Worm (Caenorhabditis elegans) whole organism, late embryonic: ENCODE measurements around the gene Y42A5A.5.

Experiments
- K02D7.2 ChIP-seq: sonication (generic microtip); optimal IDR thresholded peaks from 2 replicates; lab custom pipeline; 2017; ENCODE audit warnings: mild to moderate bottlenecking, missing genetic modification characterization, missing compliant biosample characterization
- Y22D7AL.16 ChIP-seq: sonication (generic microtip); optimal IDR thresholded peaks from 2 replicates; lab custom pipeline; 2016; ENCODE audit warnings: missing genetic modification characterization, missing compliant biosample characterization
- ahr-1 ChIP-seq: sonication (generic microtip); optimal IDR thresholded peaks from 2 replicates; lab custom pipeline; 2016; ENCODE audit warnings: missing genetic modification characterization, missing compliant biosample characterization
- ceh-18 ChIP-seq: sonication (generic microtip); optimal IDR thresholded peaks from 2 replicates; lab custom pipeline; 2016; ENCODE audit warnings: missing genetic modification characterization, missing compliant biosample characterization
- ceh-19 ChIP-seq: fragments of 200-800 bp; sonication (Bioruptor generic); optimal IDR thresholded peaks from 2 replicates; lab custom pipeline; 2018; ENCODE audit warnings: mild to moderate bottlenecking, missing genetic modification characterization, missing compliant biosample characterization
- ceh-2 ChIP-seq: sonication (generic microtip); optimal IDR thresholded peaks from 2 replicates; lab custom pipeline; 2016; ENCODE audit warnings: missing genotype, missing genetic modification characterization, missing compliant biosample characterization
- ceh-22 ChIP-seq: sonication (generic microtip); optimal IDR thresholded peaks from 2 replicates; lab custom pipeline; 2017; ENCODE audit warnings: missing biosample characterization, missing genetic modification characterization
- ceh-24 ChIP-seq: sonication (generic microtip); optimal IDR thresholded peaks from 2 replicates; lab custom pipeline; 2016; ENCODE audit warnings: mild to moderate bottlenecking, missing genetic modification characterization, missing compliant biosample characterization
- ceh-30 ChIP-seq: fragments of 150-350 bp; optimal IDR thresholded peaks from 2 replicates; lab custom pipeline; 2014; ENCODE audit warnings: missing biosample characterization, missing genetic modification characterization
- ceh-31 ChIP-seq: sonication (generic microtip); optimal IDR thresholded peaks from 2 replicates; lab custom pipeline; 2016; ENCODE audit warnings: missing genetic modification characterization, missing compliant biosample characterization
- ceh-34 ChIP-seq: sonication (generic microtip); optimal IDR thresholded peaks from 2 replicates; lab custom pipeline; 2016; ENCODE audit warnings: mild to moderate bottlenecking, missing genetic modification characterization, missing compliant biosample characterization
- ceh-45 ChIP-seq: fragments of 200-800 bp; sonication (Bioruptor generic); IDR thresholded peaks from 2 replicates; pipeline ENCODE4 v1.3.6; 2022; ENCODE audit warnings: missing genetic modification reagents, missing genetic modification characterization, missing compliant biosample characterization
- ceh-48 ChIP-seq: sonication (generic microtip); optimal IDR thresholded peaks from 2 replicates; lab custom pipeline; 2016; ENCODE audit warnings: missing genetic modification characterization, inconsistent platforms, missing compliant biosample characterization
- ceh-6 ChIP-seq: fragments of 200-800 bp; sonication (Bioruptor generic); optimal IDR thresholded peaks from 2 replicates; lab custom pipeline; 2018; ENCODE audit warnings: mild to moderate bottlenecking, missing genetic modification characterization, missing compliant biosample characterization
- ceh-9 ChIP-seq: sonication (generic microtip); optimal IDR thresholded peaks from 2 replicates; lab custom pipeline; 2016; ENCODE audit warnings: mild to moderate bottlenecking, missing genetic modification characterization, inconsistent platforms, missing compliant biosample characterization
- che-1 ChIP-seq: sonication (generic microtip); optimal IDR thresholded peaks from 2 replicates; lab custom pipeline; 2016; ENCODE audit warnings: mild to moderate bottlenecking, missing genetic modification characterization, missing compliant biosample characterization
- dve-1 ChIP-seq: sonication (generic microtip); optimal IDR thresholded peaks from 2 replicates; lab custom pipeline; 2017; ENCODE audit warnings: antibody characterized with exemption, mild to moderate bottlenecking, missing genetic modification characterization, missing compliant biosample characterization
- elt-2 ChIP-seq: sonication (generic microtip); optimal IDR thresholded peaks from 2 replicates; lab custom pipeline; 2016; ENCODE audit warnings: missing genetic modification reagents, missing genetic modification characterization, missing compliant biosample characterization
- eyg-1 ChIP-seq: sonication (generic microtip); optimal IDR thresholded peaks from 2 replicates; lab custom pipeline; 2016; ENCODE audit warnings: missing genotype, missing genetic modification characterization, missing compliant biosample characterization
- gmeb-2 ChIP-seq: sonication (generic microtip); optimal IDR thresholded peaks from 2 replicates; lab custom pipeline; 2016; ENCODE audit warnings: missing genetic modification characterization, inconsistent platforms, missing compliant biosample characterization
- hlh-15 ChIP-seq: sonication (generic microtip); optimal IDR thresholded peaks from 2 replicates; lab custom pipeline; 2016; ENCODE audit warnings: missing genetic modification characterization, missing compliant biosample characterization
- hlh-6 ChIP-seq: sonication (generic microtip); optimal IDR thresholded peaks from 2 replicates; lab custom pipeline; 2016; ENCODE audit warnings: missing genotype, missing genetic modification characterization, missing compliant biosample characterization
- lim-6 ChIP-seq: sonication (generic microtip); optimal IDR thresholded peaks from 2 replicates; lab custom pipeline; 2016; ENCODE audit warnings: missing genetic modification characterization, missing compliant biosample characterization
- lin-11 ChIP-seq: fragments of 200-800 bp; sonication (Bioruptor generic); optimal IDR thresholded peaks from 2 replicates; lab custom pipeline; 2018; ENCODE audit warnings: mild to moderate bottlenecking, missing genetic modification characterization, missing compliant biosample characterization
- madf-2 ChIP-seq: sonication (generic microtip); optimal IDR thresholded peaks from 2 replicates; lab custom pipeline; 2017; ENCODE audit warnings: missing genetic modification characterization, missing compliant biosample characterization
- mec-3 ChIP-seq: sonication (generic microtip); optimal IDR thresholded peaks from 2 replicates; lab custom pipeline; 2016; ENCODE audit warnings: borderline replicate concordance, missing genetic modification characterization, missing compliant biosample characterization
- nfya-1 ChIP-seq: sonication (generic microtip); optimal IDR thresholded peaks from 2 replicates; lab custom pipeline; 2017; ENCODE audit warnings: missing genetic modification characterization, mild to moderate bottlenecking, missing compliant biosample characterization, antibody characterized with exemption, moderate library complexity
- nhr-11 ChIP-seq: fragments of 150-350 bp; optimal IDR thresholded peaks from 2 replicates; lab custom pipeline; 2014; ENCODE audit warnings: missing biosample characterization, missing genetic modification characterization
- nhr-232 ChIP-seq: sonication (generic microtip); optimal IDR thresholded peaks from 2 replicates; lab custom pipeline; 2016; ENCODE audit warnings: missing genetic modification characterization, missing compliant biosample characterization
- pat-9 ChIP-seq: fragments of 200-800 bp; sonication (Bioruptor generic); optimal IDR thresholded peaks from 2 replicates; lab custom pipeline; 2018; ENCODE audit warnings: mild to moderate bottlenecking, missing genetic modification characterization, moderate library complexity, missing compliant biosample characterization
- pax-1 ChIP-seq: fragments of 150-350 bp; optimal IDR thresholded peaks from 2 replicates; lab custom pipeline; 2014; ENCODE audit warnings: missing biosample characterization, missing genetic modification characterization
- pha-2 ChIP-seq: sonication (generic microtip); optimal IDR thresholded peaks from 2 replicates; lab custom pipeline; 2017; ENCODE audit warnings: mild to moderate bottlenecking, missing genetic modification characterization, missing compliant biosample characterization
- pha-4 ChIP-seq: fragments of 150-350 bp; optimal IDR thresholded peaks from 2 replicates; lab custom pipeline; 2018; ENCODE audit warnings: missing biosample characterization, missing genetic modification reagents, missing genetic modification characterization
- pqm-1 ChIP-seq: sonication (generic microtip); optimal IDR thresholded peaks from 2 replicates; lab custom pipeline; 2016; ENCODE audit warnings: missing genetic modification characterization, missing compliant biosample characterization
- pros-1 ChIP-seq: fragments of 150-350 bp; optimal IDR thresholded peaks from 2 replicates; lab custom pipeline; 2014; ENCODE audit warnings: missing biosample characterization, missing genetic modification reagents, missing genetic modification characterization
- ref-2 ChIP-seq: sonication (generic microtip); optimal IDR thresholded peaks from 2 replicates; lab custom pipeline; 2016; ENCODE audit warnings: missing genetic modification characterization, missing compliant biosample characterization
- rnt-1 ChIP-seq: sonication (generic microtip); optimal IDR thresholded peaks from 2 replicates; lab custom pipeline; 2016; ENCODE audit warnings: missing genetic modification characterization, missing compliant biosample characterization
- sdc-2 ChIP-seq: sonication (generic microtip); optimal IDR thresholded peaks from 2 replicates; lab custom pipeline; 2016; ENCODE audit warnings: missing genotype, missing genetic modification characterization, missing compliant biosample characterization
- sox-2 ChIP-seq: fragments of 200-800 bp; sonication (Bioruptor generic); IDR thresholded peaks from 2 replicates; pipeline ENCODE4 v1.3.6; 2022; ENCODE audit warnings: missing genetic modification reagents, missing genetic modification characterization, missing compliant biosample characterization
- sox-4 ChIP-seq: sonication (generic microtip); optimal IDR thresholded peaks from 2 replicates; lab custom pipeline; 2017; ENCODE audit warnings: mild to moderate bottlenecking, missing genetic modification characterization, inconsistent platforms, missing compliant biosample characterization
- syd-9 ChIP-seq: sonication (generic microtip); optimal IDR thresholded peaks from 2 replicates; lab custom pipeline; 2016; ENCODE audit warnings: mild to moderate bottlenecking, missing genetic modification characterization, moderate library complexity, missing compliant biosample characterization
- tbx-7 ChIP-seq: sonication (generic microtip); optimal IDR thresholded peaks from 2 replicates; lab custom pipeline; 2016; ENCODE audit warnings: missing genotype, missing genetic modification characterization, missing compliant biosample characterization
- unc-3 ChIP-seq, 2 experiments: fragments of 200-800 bp in 1 of 2; sonication (Bioruptor generic) in 1 of 2; sonication (generic microtip) in 1 of 2; conservative IDR thresholded peaks in 1 of 2; optimal IDR thresholded peaks in 1 of 2; 2 replicates each; pipeline versions ENCODE4 v1.3.6 to Lab custom; 2016 to 2022; ENCODE audit warnings: missing compliant biosample characterization in 2 of 2, missing genetic modification characterization in 2 of 2, missing genetic modification reagents in 1 of 2
- unc-55 ChIP-seq: sonication (generic microtip); optimal IDR thresholded peaks from 2 replicates; lab custom pipeline; 2017; ENCODE audit warnings: missing biosample characterization, missing genetic modification reagents, missing genetic modification characterization
- zip-5 ChIP-seq: sonication (generic microtip); optimal IDR thresholded peaks from 2 replicates; lab custom pipeline; 2016; ENCODE audit warnings: missing genetic modification characterization, missing compliant biosample characterization

Gene Y42A5A.5

DNA sequence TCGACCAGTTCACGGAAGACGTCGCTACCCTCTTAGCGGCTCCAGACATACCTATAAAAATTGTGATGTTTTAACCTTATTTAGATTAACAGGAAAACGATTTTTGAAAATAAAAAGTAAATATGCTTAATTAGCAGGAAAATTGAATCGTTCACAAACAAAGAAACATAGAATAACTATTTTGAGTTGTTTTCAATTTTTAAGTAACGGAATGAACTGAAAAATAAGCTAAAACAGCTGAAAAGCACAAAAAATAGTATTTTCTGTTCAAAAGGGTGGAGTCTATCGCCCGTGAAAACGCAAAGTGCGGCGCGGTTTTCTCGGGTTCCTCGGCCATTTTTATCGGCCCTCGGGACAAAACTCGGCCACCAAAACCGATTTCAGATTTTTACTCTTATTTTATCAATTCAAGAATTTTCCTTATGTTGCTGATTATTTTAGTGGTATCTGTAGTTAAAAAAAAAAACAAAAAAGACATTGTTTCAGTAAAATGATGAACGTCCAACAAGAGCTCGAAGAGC lies 14.3 kb upstream of the Y42A5A.5 start, which contains the start of the genes atp-5 and lmtr-3 (continued):
- TF ChIP-seq elt-2 (tag; lab: Kevin White, UChicago) (peak; percentile 60), ceh-9 (tag; lab: Kevin White, UChicago) (no peak), unc-55 (no peak), hlh-15 (tag; lab: Kevin White, UChicago) (no peak), ceh-34 (tag; lab: Kevin White, UChicago) (peak; percentile 37), ceh-30 (tag; lab: Kevin White, UChicago) (no peak), Y22D7AL.16 (no peak), mec-3 (tag; lab: Kevin White, UChicago) (peak; percentile 77), ceh-6 (GFP tag; lab: Kevin White, UChicago) (no peak), lim-6 (tag; lab: Kevin White, UChicago) (peak; percentile 71), zip-5 (tag; lab: Kevin White, UChicago) (peak; percentile 74), ceh-24 (tag; lab: Kevin White, UChicago) (no peak), ceh-45 (GFP tag; lab: Robert Waterston, UW) (no peak), ceh-22 (no peak), sox-2 (GFP tag; lab: Robert Waterston, UW) (no peak), ceh-48 (no peak), gmeb-2 (tag; lab: Kevin White, UChicago) (no peak), pat-9 (tag; lab: Kevin White, UChicago) (no peak), pha-2 (tag; lab: Kevin White, UChicago) (no peak), sox-4 (no peak), dve-1 (tag; lab: Kevin White, UChicago) (no peak), ceh-31 (peak; percentile 97), pqm-1 (tag; lab: Kevin White, UChicago) (peak; percentile 8), nhr-232 (tag; lab: Kevin White, UChicago) (no peak), che-1 (tag; lab: Kevin White, UChicago) (no peak), ref-2 (tag; lab: Kevin White, UChicago) (peak; percentile 78), ceh-18 (peak; percentile 45), lin-11 (tag; lab: Kevin White, UChicago) (no peak), hlh-6 (tag; lab: Kevin White, UChicago) (no peak), pha-4 (tag; lab: Kevin White, UChicago) (no peak), unc-3 (GFP tag; conservative IDR thresholded peaks at IDR 0.05; lab: Robert Waterston, UW) (no peak), unc-3 (tag; optimal IDR thresholded peaks at IDR 0.05; lab: Kevin White, UChicago) (no peak), tbx-7 (tag; lab: Kevin White, UChicago) (peak; percentile 80), madf-2 (tag; lab: Kevin White, UChicago) (no peak), sdc-2 (no peak)

DNA sequence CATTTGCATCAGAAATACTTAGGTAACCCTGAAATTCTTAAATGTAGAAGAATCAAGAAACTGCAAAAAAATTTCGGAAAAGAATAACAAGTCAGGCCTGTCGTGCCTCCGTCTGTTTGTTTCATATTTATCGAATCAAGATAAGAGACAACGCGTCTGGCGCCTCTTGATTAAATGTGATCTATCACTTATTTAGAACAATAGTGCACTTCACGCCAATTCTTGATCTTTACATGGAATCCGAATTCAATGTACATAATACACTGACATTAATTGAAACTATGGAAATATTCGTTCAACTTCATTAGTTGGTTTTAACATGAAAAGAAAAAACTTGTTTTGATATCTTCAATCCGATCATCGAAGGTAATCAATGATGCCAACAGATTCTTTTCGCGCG lies 12.9 kb upstream of the Y42A5A.5 start, which contains the start of gene mboa-2:
Gene mboa-2 (minus strand): TSS at position 28 of the 400 bp plus-strand sequence.
- TF ChIP-seq ceh-19 (no peak), gmeb-2 (tag; lab: Kevin White, UChicago) (no peak), nhr-11 (tag; lab: Kevin White, UChicago) (no peak), lin-11 (tag; lab: Kevin White, UChicago) (no peak), ref-2 (tag; lab: Kevin White, UChicago) (no peak), pax-1 (tag; lab: Kevin White, UChicago) (no peak), ceh-2 (tag; lab: Kevin White, UChicago) (no peak), Y22D7AL.16 (no peak), pros-1 (tag; lab: Kevin White, UChicago) (no peak), ceh-31 (no peak), ceh-34 (tag; lab: Kevin White, UChicago) (no peak), K02D7.2 (tag; lab: Kevin White, UChicago) (no peak), eyg-1 (no peak), pqm-1 (tag; lab: Kevin White, UChicago) (no peak), syd-9 (tag; lab: Kevin White, UChicago) (no peak), ahr-1 (tag; lab: Kevin White, UChicago) (no peak), rnt-1 (tag; lab: Kevin White, UChicago) (no peak), nfya-1 (tag; lab: Kevin White, UChicago) (no peak), hlh-15 (tag; lab: Kevin White, UChicago) (no peak)
